Worm (Caenorhabditis elegans): Measurements from ENCODE around the gene Y82E9BR.17.
A peak's percentile ranks its signal among the peaks of the same experiment; 100 is the strongest.

Gene Y82E9BR.17

DNA sequence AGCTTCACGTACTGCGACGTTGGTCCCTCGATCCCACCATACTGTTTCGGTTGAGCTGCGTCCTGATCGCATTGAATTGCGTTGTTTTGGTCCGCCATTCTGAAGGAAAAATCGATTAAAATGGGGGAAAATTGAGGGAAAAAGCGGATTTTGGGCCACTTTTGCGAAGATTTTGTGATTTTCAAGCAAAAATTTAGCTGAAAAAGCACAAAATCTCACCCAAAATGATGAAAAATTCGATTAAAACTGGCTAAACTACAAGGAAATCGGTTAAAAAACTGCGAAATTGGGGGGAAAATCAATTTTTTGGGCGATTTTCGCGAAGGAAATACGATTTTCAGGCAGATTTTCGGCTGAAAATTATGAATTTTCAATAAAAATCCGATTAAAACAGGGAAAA is 38.5 kb downstream of the Y82E9BR.17 start, which contains the start of gene elc-1:
elc-1 (minus strand) TSS at position 101 of the 400 bp plus-strand sequence.
- no peak for TF ChIP-seq bed-3 (GFP tag; optimal IDR thresholded peaks at IDR 0.05)
- no peak for TF ChIP-seq elt-1 (tag; optimal IDR thresholded peaks at IDR 0.05; ENCODE audit: borderline replicate concordance, insufficient read depth)
- TF ChIP-seq M03D4.4 (tag; optimal IDR thresholded peaks at IDR 0.05), result no peak
- TF ChIP-seq ces-1 (GFP tag; optimal IDR thresholded peaks at IDR 0.05), result no peak
- TF ChIP-seq snpc-4 (tag; optimal IDR thresholded peaks at IDR 0.05), result no peak
- TF ChIP-seq tbx-8 (GFP tag; optimal IDR thresholded peaks at IDR 0.05), result no peak
- no peak for TF ChIP-seq blmp-1 (tag; optimal IDR thresholded peaks at IDR 0.05)
- no peak for TF ChIP-seq zip-8 (tag; optimal IDR thresholded peaks at IDR 0.05)
- TF ChIP-seq sptf-1 (tag; optimal IDR thresholded peaks at IDR 0.05), result no peak
- TF ChIP-seq unc-120 (tag; optimal IDR thresholded peaks at IDR 0.05; ENCODE audit: poor library complexity, severe bottlenecking), result no peak
- no peak for TF ChIP-seq nhr-76 (tag; optimal IDR thresholded peaks at IDR 0.05)
- no peak for TF ChIP-seq unc-39 (tag; optimal IDR thresholded peaks at IDR 0.05)
- no peak for TF ChIP-seq unc-62 (GFP tag; optimal IDR thresholded peaks at IDR 0.05)
- TF ChIP-seq flh-1 (GFP tag; optimal IDR thresholded peaks at IDR 0.05), result no peak
- TF ChIP-seq drap-1 (GFP tag; optimal IDR thresholded peaks at IDR 0.05), result no peak

DNA sequence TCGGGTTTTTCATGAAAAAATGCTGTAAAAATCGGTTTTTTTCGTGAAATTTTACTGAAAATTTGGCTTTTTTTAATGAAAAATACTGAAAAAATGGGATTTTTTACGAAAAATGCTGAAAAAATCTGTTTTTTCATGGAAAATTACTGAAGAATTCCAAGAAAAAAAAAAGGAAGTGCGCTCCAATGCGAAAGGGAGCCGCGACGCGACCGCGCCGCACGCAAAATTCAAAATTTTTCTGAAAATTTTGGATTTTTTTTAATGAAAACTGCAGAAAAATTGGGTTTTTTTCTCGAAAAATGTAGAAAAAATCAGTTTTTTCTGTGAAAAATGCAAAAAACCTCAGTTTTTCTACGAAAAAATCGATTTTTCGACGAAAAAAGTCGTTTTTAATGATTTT is 39.0 kb downstream of the Y82E9BR.17 start:
- TF ChIP-seq unc-62 (GFP tag; optimal IDR thresholded peaks at IDR 0.05) (no peak), nhr-28 (tag; optimal IDR thresholded peaks at IDR 0.05) (no peak), zip-8 (tag; optimal IDR thresholded peaks at IDR 0.05) (no peak), nhr-2 (tag; optimal IDR thresholded peaks at IDR 0.05) (no peak), mls-2 (tag; optimal IDR thresholded peaks at IDR 0.05) (no peak), lin-13 (tag; optimal IDR thresholded peaks at IDR 0.05) (no peak), ceh-43 (GFP tag; optimal IDR thresholded peaks at IDR 0.05) (no peak), bed-3 (GFP tag; optimal IDR thresholded peaks at IDR 0.05) (no peak), ztf-11 (tag; optimal IDR thresholded peaks at IDR 0.05) (no peak), cnd-1 (tag; optimal IDR thresholded peaks at IDR 0.05) (no peak), lsy-2 (tag; optimal IDR thresholded peaks at IDR 0.05) (no peak)

DNA sequence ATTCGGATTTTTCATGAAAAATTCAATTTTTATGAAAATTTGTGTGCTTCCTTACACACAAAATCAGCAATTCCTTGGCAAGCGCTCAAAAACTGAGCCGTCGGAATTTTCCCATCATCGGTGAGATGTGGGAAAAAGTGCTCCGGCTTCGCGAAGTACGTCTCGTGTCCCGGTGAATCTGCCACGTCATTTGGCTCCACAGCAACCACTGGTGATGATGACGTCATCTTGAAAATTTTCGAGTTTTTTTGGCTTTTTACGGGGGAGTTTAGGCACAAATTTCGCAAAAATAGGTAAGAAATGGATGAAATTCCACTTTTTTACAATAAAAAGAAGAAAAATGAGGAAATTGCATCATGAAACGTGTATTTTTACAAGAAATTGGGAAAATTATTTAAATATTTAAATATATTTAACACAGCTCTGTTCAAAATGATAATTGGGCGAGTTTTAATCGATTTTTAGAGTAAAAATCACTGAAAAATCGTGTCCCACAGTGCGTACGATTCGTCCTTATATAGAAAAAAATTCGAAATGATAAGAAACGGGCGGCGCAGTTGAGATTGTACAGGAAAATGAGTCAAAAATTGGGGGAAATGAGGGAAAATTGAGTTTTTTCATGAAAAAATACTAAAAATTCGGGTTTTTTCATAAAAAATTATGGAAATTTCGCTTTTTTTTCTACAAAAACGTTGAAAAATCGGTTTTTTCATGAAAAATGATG is 41.5 kb downstream of the Y82E9BR.17 start, which contains the start of gene Y82E9BR.14:
Y82E9BR.14 (minus strand) TSS at position 227 of the 724 bp plus-strand sequence.
- TF ChIP-seq nhr-76 (tag; optimal IDR thresholded peaks at IDR 0.05) (no peak), nhr-28 (tag; optimal IDR thresholded peaks at IDR 0.05) (no peak), zip-8 (tag; optimal IDR thresholded peaks at IDR 0.05) (peak; percentile 74)

DNA sequence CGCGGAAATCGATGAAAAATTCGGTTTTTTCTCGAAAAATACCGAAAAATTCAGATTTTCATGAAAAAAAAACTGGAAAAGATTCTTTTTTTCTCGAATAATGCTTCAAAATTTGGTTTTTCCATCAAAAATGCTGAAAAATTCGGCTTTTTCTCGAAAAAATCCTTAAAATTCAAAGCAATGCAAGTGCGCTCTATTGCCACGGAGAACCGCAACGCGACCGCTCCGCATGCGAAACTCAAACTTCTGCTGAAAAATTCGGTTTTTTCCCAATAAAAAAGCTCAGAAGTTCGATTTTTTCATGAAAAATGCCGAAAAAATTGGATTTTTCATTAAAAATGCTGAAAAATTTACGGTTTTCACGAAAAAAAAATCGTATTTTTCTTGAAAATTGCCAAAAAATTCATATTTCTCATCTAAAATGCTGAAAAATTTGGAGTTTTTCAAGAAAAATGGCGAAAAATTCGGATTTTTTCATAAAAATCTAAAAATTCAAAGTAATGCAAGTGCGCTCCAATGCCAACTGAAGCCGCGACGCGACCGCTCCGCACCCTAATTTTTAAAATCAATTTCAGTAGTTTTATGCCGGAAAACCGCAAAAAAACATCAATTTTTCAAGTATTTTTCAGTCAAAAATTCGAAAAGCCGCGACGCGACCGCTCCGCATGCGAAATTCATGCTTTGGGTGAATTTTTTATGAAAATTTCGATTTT is 42.3 kb downstream of the Y82E9BR.17 start:
- TF ChIP-seq unc-120 (tag; optimal IDR thresholded peaks at IDR 0.05; ENCODE audit: poor library complexity, severe bottlenecking) (no peak), blmp-1 (tag; optimal IDR thresholded peaks at IDR 0.05) (no peak), snpc-4 (tag; optimal IDR thresholded peaks at IDR 0.05) (no peak), mab-5 (tag; optimal IDR thresholded peaks at IDR 0.05) (no peak), bed-3 (GFP tag; optimal IDR thresholded peaks at IDR 0.05) (no peak), unc-62 (GFP tag; optimal IDR thresholded peaks at IDR 0.05) (no peak), nhr-76 (tag; optimal IDR thresholded peaks at IDR 0.05) (no peak), ces-1 (GFP tag; optimal IDR thresholded peaks at IDR 0.05) (no peak), ham-2 (GFP tag; optimal IDR thresholded peaks at IDR 0.05) (no peak), nhr-2 (tag; optimal IDR thresholded peaks at IDR 0.05) (no peak), sptf-1 (tag; optimal IDR thresholded peaks at IDR 0.05) (no peak), drap-1 (GFP tag; optimal IDR thresholded peaks at IDR 0.05) (no peak), ztf-11 (tag; optimal IDR thresholded peaks at IDR 0.05) (no peak)

DNA sequence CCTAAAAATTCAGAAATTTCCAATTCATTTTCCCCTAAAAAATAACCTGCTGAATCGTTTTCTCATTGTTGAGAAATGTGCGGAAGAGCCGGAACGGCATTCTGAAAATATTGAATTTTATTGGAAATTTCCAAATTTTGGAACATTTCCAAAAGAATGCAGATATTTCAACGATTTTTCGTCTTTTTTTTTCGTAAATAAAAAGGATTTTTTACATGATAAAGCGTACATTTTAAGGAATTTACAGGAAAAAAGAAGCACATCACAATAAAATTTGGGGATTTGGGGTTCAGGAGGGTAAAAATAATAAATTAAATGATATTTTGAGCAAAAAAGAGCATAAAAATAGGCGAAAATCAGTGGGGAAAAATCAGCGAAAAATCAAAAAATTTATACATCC is 46.4 kb downstream of the Y82E9BR.17 start, which contains the start of gene Y82E9BR.22:
Y82E9BR.22 (minus strand) TSS at position 101 of the 400 bp plus-strand sequence.
- TF ChIP-seq flh-1 (GFP tag; optimal IDR thresholded peaks at IDR 0.05) (no peak), elt-1 (tag; optimal IDR thresholded peaks at IDR 0.05; ENCODE audit: borderline replicate concordance, insufficient read depth) (no peak), hlh-1 (tag; optimal IDR thresholded peaks at IDR 0.05) (no peak), ceh-43 (GFP tag; optimal IDR thresholded peaks at IDR 0.05) (no peak), unc-62 (GFP tag; optimal IDR thresholded peaks at IDR 0.05) (no peak), tbx-8 (GFP tag; optimal IDR thresholded peaks at IDR 0.05) (no peak), lin-13 (tag; optimal IDR thresholded peaks at IDR 0.05) (no peak), zip-8 (tag; optimal IDR thresholded peaks at IDR 0.05) (no peak), mls-2 (tag; optimal IDR thresholded peaks at IDR 0.05) (no peak), ceh-83 (GFP tag; optimal IDR thresholded peaks at IDR 0.05) (no peak), lsy-2 (tag; optimal IDR thresholded peaks at IDR 0.05) (no peak), nhr-2 (tag; optimal IDR thresholded peaks at IDR 0.05) (no peak), mep-1 (tag; optimal IDR thresholded peaks at IDR 0.05) (no peak)
